Worm (Caenorhabditis elegans) whole organism, L2 larva: Measurements from ENCODE around the gene gst-41.

Source experiments
- elt-1 ChIP-seq: fragments of 150-350 bp; optimal IDR thresholded peaks from 2 replicates; lab custom pipeline; 2014; ENCODE audit warnings: missing biosample characterization, missing genetic modification characterization
- lsy-2 ChIP-seq, 2 experiments: fragments of 150-350 bp in 1 of 2; sonication (generic microtip) in 1 of 2; optimal IDR thresholded peaks; 2 replicates each; lab custom pipeline; 2014 to 2017; ENCODE audit warnings: missing biosample characterization in 2 of 2, missing genetic modification characterization in 2 of 2
- mdl-1 ChIP-seq, 2 experiments: fragments of 150-350 bp in 1 of 2; sonication (generic microtip) in 1 of 2; optimal IDR thresholded peaks; 2 replicates each; lab custom pipeline; 2017; ENCODE audit warnings: missing biosample characterization in 2 of 2, missing genetic modification characterization in 2 of 2
- nhr-10 ChIP-seq: sonication (generic microtip); optimal IDR thresholded peaks from 2 replicates; lab custom pipeline; 2017; ENCODE audit warnings: missing biosample characterization, missing genetic modification characterization
- nhr-12 ChIP-seq: fragments of 150-350 bp; optimal IDR thresholded peaks from 2 replicates; lab custom pipeline; 2014; ENCODE audit warnings: missing biosample characterization, missing genetic modification characterization
- nhr-237 ChIP-seq: fragments of 150-350 bp; optimal IDR thresholded peaks from 2 replicates; lab custom pipeline; 2014; ENCODE audit warnings: missing biosample characterization, missing genetic modification characterization
- nhr-77 ChIP-seq: fragments of 150-350 bp; optimal IDR thresholded peaks from 2 replicates; lab custom pipeline; 2014; ENCODE audit warnings: missing biosample characterization, missing genetic modification characterization

- TF ChIP-seq nhr-10 (tag; lab: Kevin White, UChicago) (no peak), nhr-77 (tag; lab: Kevin White, UChicago) (no peak), elt-1 (tag; lab: Kevin White, UChicago) (no peak), lsy-2 (tag; optimal IDR thresholded peaks at IDR 0.05; lab: Kevin White, UChicago) (no peak), nhr-12 (no peak), nhr-237 (tag; lab: Kevin White, UChicago) (no peak), mdl-1 (tag; optimal IDR thresholded peaks at IDR 0.05; lab: Kevin White, UChicago) (no peak)
These were observed 25.0 kb downstream of the gst-41 start, which contains the start of gene srx-56 for ce11 chrV:7374090-7374489.
